Worm (Caenorhabditis elegans) whole organism, late embryonic: ENCODE data around the gene nhr-9.
"Not testable (repeated sequence)": the region's sequence is repeated elsewhere in the genome, so short reads cannot be mapped to it uniquely, and the experiment has no call there.

Experiments
- K02D7.2 ChIP-seq: sonication (generic microtip); optimal IDR thresholded peaks from 2 replicates; lab custom pipeline; 2017; ENCODE audit warnings: mild to moderate bottlenecking, missing genetic modification characterization, missing compliant biosample characterization
- T23F11.4 ChIP-seq: fragments of 200-800 bp; sonication (Bioruptor generic); optimal IDR thresholded peaks from 2 replicates; lab custom pipeline; 2018; ENCODE audit warnings: mild to moderate bottlenecking, missing genetic modification characterization, missing compliant biosample characterization
- ahr-1 ChIP-seq: sonication (generic microtip); optimal IDR thresholded peaks from 2 replicates; lab custom pipeline; 2016; ENCODE audit warnings: missing genetic modification characterization, missing compliant biosample characterization
- ceh-14 ChIP-seq: sonication (generic microtip); optimal IDR thresholded peaks from 2 replicates; lab custom pipeline; 2016; ENCODE audit warnings: missing genotype, missing genetic modification characterization, missing compliant biosample characterization
- ceh-22 ChIP-seq: sonication (generic microtip); optimal IDR thresholded peaks from 2 replicates; lab custom pipeline; 2017; ENCODE audit warnings: missing biosample characterization, missing genetic modification characterization
- ceh-34 ChIP-seq: sonication (generic microtip); optimal IDR thresholded peaks from 2 replicates; lab custom pipeline; 2016; ENCODE audit warnings: mild to moderate bottlenecking, missing genetic modification characterization, missing compliant biosample characterization
- ceh-48 ChIP-seq: sonication (generic microtip); optimal IDR thresholded peaks from 2 replicates; lab custom pipeline; 2016; ENCODE audit warnings: missing genetic modification characterization, inconsistent platforms, missing compliant biosample characterization
- ceh-6 ChIP-seq: fragments of 200-800 bp; sonication (Bioruptor generic); optimal IDR thresholded peaks from 2 replicates; lab custom pipeline; 2018; ENCODE audit warnings: mild to moderate bottlenecking, missing genetic modification characterization, missing compliant biosample characterization
- ceh-9 ChIP-seq: sonication (generic microtip); optimal IDR thresholded peaks from 2 replicates; lab custom pipeline; 2016; ENCODE audit warnings: mild to moderate bottlenecking, missing genetic modification characterization, inconsistent platforms, missing compliant biosample characterization
- elt-2 ChIP-seq: sonication (generic microtip); optimal IDR thresholded peaks from 2 replicates; lab custom pipeline; 2016; ENCODE audit warnings: missing genetic modification reagents, missing genetic modification characterization, missing compliant biosample characterization
- elt-4 ChIP-seq: sonication (generic microtip); optimal IDR thresholded peaks from 2 replicates; lab custom pipeline; 2016; ENCODE audit warnings: missing genetic modification characterization, missing compliant biosample characterization
- ets-4 ChIP-seq: sonication (generic microtip); optimal IDR thresholded peaks from 2 replicates; lab custom pipeline; 2016; ENCODE audit warnings: missing genetic modification characterization, missing compliant biosample characterization
- fax-1 ChIP-seq: sonication (generic microtip); optimal IDR thresholded peaks from 2 replicates; lab custom pipeline; 2016; ENCODE audit warnings: missing genotype, missing genetic modification characterization, missing compliant biosample characterization
- fkh-10 ChIP-seq: fragments of 150-350 bp; optimal IDR thresholded peaks from 2 replicates; lab custom pipeline; 2014; ENCODE audit warnings: missing biosample characterization, missing genetic modification reagents, missing genetic modification characterization
- hlh-13 ChIP-seq: fragments of 200-800 bp; sonication (Bioruptor generic); optimal IDR thresholded peaks from 2 replicates; lab custom pipeline; 2018; ENCODE audit warnings: mild to moderate bottlenecking, missing genetic modification characterization, missing compliant biosample characterization
- hlh-30 ChIP-seq: sonication (generic microtip); optimal IDR thresholded peaks from 2 replicates; lab custom pipeline; 2017; ENCODE audit warnings: antibody characterized with exemption, missing genetic modification characterization, missing compliant biosample characterization; ENCODE audit not compliant: insufficient read depth
- hlh-6 ChIP-seq: sonication (generic microtip); optimal IDR thresholded peaks from 2 replicates; lab custom pipeline; 2016; ENCODE audit warnings: missing genotype, missing genetic modification characterization, missing compliant biosample characterization
- lin-11 ChIP-seq: fragments of 200-800 bp; sonication (Bioruptor generic); optimal IDR thresholded peaks from 2 replicates; lab custom pipeline; 2018; ENCODE audit warnings: mild to moderate bottlenecking, missing genetic modification characterization, missing compliant biosample characterization
- nfya-1 ChIP-seq: sonication (generic microtip); optimal IDR thresholded peaks from 2 replicates; lab custom pipeline; 2017; ENCODE audit warnings: missing genetic modification characterization, mild to moderate bottlenecking, missing compliant biosample characterization, antibody characterized with exemption, moderate library complexity
- pag-3 ChIP-seq: sonication (generic microtip); optimal IDR thresholded peaks from 2 replicates; lab custom pipeline; 2016; ENCODE audit warnings: missing compliant biosample characterization, missing genetic modification characterization, borderline replicate concordance
- pat-9 ChIP-seq: fragments of 200-800 bp; sonication (Bioruptor generic); optimal IDR thresholded peaks from 2 replicates; lab custom pipeline; 2018; ENCODE audit warnings: mild to moderate bottlenecking, missing genetic modification characterization, moderate library complexity, missing compliant biosample characterization
- pha-2 ChIP-seq: sonication (generic microtip); optimal IDR thresholded peaks from 2 replicates; lab custom pipeline; 2017; ENCODE audit warnings: mild to moderate bottlenecking, missing genetic modification characterization, missing compliant biosample characterization
- pqm-1 ChIP-seq: sonication (generic microtip); optimal IDR thresholded peaks from 2 replicates; lab custom pipeline; 2016; ENCODE audit warnings: missing genetic modification characterization, missing compliant biosample characterization
- pros-1 ChIP-seq: fragments of 150-350 bp; optimal IDR thresholded peaks from 2 replicates; lab custom pipeline; 2014; ENCODE audit warnings: missing biosample characterization, missing genetic modification reagents, missing genetic modification characterization
- rnt-1 ChIP-seq: sonication (generic microtip); optimal IDR thresholded peaks from 2 replicates; lab custom pipeline; 2016; ENCODE audit warnings: missing genetic modification characterization, missing compliant biosample characterization
- sdc-2 ChIP-seq: sonication (generic microtip); optimal IDR thresholded peaks from 2 replicates; lab custom pipeline; 2016; ENCODE audit warnings: missing genotype, missing genetic modification characterization, missing compliant biosample characterization
- sox-2 ChIP-seq: fragments of 200-800 bp; sonication (Bioruptor generic); IDR thresholded peaks from 2 replicates; pipeline ENCODE4 v1.3.6; 2022; ENCODE audit warnings: missing genetic modification reagents, missing genetic modification characterization, missing compliant biosample characterization
- syd-9 ChIP-seq: sonication (generic microtip); optimal IDR thresholded peaks from 2 replicates; lab custom pipeline; 2016; ENCODE audit warnings: mild to moderate bottlenecking, missing genetic modification characterization, moderate library complexity, missing compliant biosample characterization
- tbx-2 ChIP-seq: sonication (generic microtip); optimal IDR thresholded peaks from 2 replicates; lab custom pipeline; 2016; ENCODE audit warnings: missing genetic modification characterization, missing compliant biosample characterization
- tbx-7 ChIP-seq: sonication (generic microtip); optimal IDR thresholded peaks from 2 replicates; lab custom pipeline; 2016; ENCODE audit warnings: missing genotype, missing genetic modification characterization, missing compliant biosample characterization
- unc-3 ChIP-seq, 2 experiments: fragments of 200-800 bp in 1 of 2; sonication (Bioruptor generic) in 1 of 2; sonication (generic microtip) in 1 of 2; conservative IDR thresholded peaks in 1 of 2; optimal IDR thresholded peaks in 1 of 2; 2 replicates each; pipeline versions ENCODE4 v1.3.6 to Lab custom; 2016 to 2022; ENCODE audit warnings: missing compliant biosample characterization in 2 of 2, missing genetic modification characterization in 2 of 2, missing genetic modification reagents in 1 of 2
- unc-42 ChIP-seq: sonication (generic microtip); optimal IDR thresholded peaks from 2 replicates; lab custom pipeline; 2016; ENCODE audit warnings: missing genotype, missing genetic modification characterization, missing compliant biosample characterization
- unc-55 ChIP-seq: sonication (generic microtip); optimal IDR thresholded peaks from 2 replicates; lab custom pipeline; 2017; ENCODE audit warnings: missing biosample characterization, missing genetic modification reagents, missing genetic modification characterization
- ztf-16 ChIP-seq: sonication (generic microtip); optimal IDR thresholded peaks from 2 replicates; lab custom pipeline; 2017; ENCODE audit warnings: missing genetic modification characterization, missing compliant biosample characterization

nhr-9 gene

DNA sequence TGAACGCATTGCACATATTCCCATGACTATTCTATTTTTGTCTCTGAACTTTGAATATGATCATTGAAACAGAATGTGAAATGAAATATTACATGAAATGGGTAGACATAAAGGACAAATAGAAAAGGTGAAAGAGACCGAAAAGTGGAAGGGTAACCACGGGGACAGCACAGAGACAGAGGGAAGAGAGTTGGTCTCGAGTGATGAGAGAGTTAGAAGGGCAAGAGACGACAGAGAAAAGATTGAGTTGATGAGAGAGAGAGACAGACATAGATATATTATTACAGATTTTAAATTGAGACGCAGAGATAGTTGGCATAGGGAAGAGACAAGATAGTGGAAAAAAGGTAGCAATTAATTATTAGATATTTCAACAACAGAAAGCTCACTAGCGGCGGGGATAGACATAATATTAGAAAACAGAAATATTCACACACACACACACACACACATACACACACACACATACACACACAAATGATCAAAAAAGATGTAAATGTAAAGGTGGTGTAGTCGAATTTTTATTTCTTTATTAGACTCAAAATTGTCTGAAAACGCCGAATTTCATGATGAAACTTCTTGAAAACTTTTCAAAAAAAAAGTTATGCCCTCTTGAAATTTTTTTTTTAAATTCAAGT, 21.5 kb downstream of the nhr-9 start (continued):
- no peak for TF ChIP-seq lin-11 (tag; lab: Kevin White, UChicago)
- TF ChIP-seq pha-2, result no peak
- TF ChIP-seq ceh-9 (tag; lab: Kevin White, UChicago), result no peak
- TF ChIP-seq elt-2 (tag; lab: Kevin White, UChicago), result no peak
- peak; percentile 81 for TF ChIP-seq hlh-30

DNA sequence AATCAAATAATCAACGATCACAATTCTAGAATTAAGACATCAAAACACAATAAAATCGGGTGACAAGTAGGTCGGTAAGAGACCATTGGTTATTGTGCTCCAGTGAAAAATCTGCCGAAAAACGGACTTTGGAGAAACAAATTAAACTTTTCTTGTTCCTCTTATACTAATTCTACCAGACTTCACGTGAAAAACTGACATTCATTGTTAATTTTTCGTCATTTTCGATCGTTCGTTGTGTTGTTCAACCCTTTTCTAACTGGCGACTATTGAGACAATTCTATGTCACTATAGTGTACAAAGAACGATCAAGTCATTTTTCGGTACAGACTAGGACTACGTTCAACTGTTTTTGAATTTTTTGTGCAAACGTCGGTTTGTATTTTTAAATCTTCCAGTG, 25.2 kb downstream of the nhr-9 start:
- no peak for TF ChIP-seq pag-3 (tag; lab: Kevin White, UChicago)
- TF ChIP-seq ets-4 (tag; lab: Kevin White, UChicago), result no peak
- no peak for TF ChIP-seq fkh-10 (GFP tag; lab: Kevin White, UChicago)
- TF ChIP-seq sdc-2 (tag; lab: Kevin White, UChicago), result no peak
- no peak for TF ChIP-seq pros-1 (tag; lab: Kevin White, UChicago)
- TF ChIP-seq T23F11.4, result no peak

DNA sequence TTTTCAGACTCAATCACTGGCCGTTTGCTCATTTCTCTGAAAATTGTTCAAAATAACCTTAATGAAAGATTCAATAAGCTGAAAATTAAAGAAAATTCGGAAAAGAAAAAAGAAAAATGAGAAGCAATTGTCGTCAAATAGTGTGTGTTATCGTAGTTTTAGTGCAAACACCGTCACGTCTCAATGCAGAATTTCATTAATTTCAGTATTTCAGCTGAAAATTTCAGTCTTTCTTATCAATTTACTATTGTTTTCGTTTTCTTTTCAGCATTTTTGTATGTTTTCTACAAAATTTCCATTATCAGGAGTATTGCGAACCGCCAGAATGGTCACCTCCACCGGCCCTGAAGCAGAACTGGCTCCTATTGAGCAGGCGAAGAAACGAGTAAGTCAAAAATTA, 27.6 kb downstream of the nhr-9 start, which contains the start of the genes B0280.9 and rpia-1:
Gene B0280.9, minus strand, starts transcription at position 36 of the 400 bp plus-strand sequence.
Gene rpia-1, plus strand, starts transcription at position 269 of the 400 bp plus-strand sequence.
- TF ChIP-seq unc-42 (tag; lab: Kevin White, UChicago) (peak; percentile 6), nfya-1 (peak; percentile 2), ztf-16 (no peak), pros-1 (tag; lab: Kevin White, UChicago) (no peak), unc-55 (GFP tag; lab: Kevin White, UChicago) (no peak), elt-2 (tag; lab: Kevin White, UChicago) (peak; percentile 23)

DNA sequence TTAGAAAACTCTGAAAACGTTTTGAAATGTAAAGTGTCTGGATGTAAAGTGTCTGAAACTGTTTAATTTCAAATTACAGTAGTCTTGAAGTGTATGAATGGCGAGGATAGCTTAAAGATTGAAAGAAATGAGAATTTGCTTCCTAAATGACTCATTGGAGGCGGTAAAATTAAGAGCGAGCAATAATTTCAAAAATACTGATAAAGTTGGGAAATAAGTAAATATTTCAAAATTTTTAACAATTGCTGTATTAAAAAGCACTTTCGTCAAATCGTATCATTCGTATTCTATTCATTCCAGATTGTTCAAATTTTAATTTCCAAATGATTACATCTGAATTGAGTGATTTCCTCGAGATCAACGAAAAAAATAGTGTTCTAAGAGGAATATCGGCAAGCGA, 29.1 kb downstream of the nhr-9 start, which contains the start of gene B0280.2:
Gene B0280.2, plus strand, starts transcription at position 301 of the 400 bp plus-strand sequence.
- TF ChIP-seq syd-9 (tag; lab: Kevin White, UChicago), result no peak
- no peak for TF ChIP-seq ceh-6 (GFP tag; lab: Kevin White, UChicago)
- TF ChIP-seq pqm-1, result no peak
- no peak for TF ChIP-seq rnt-1 (tag; lab: Kevin White, UChicago)
- TF ChIP-seq ceh-22, result no peak
- TF ChIP-seq ceh-48 (tag; lab: Kevin White, UChicago), result no peak
- no peak for TF ChIP-seq fkh-10 (GFP tag; lab: Kevin White, UChicago)
- TF ChIP-seq unc-3 (GFP tag; conservative IDR thresholded peaks at IDR 0.05; lab: Robert Waterston, UW), result no peak
- TF ChIP-seq unc-3 (tag; optimal IDR thresholded peaks at IDR 0.05; lab: Kevin White, UChicago), result no peak
- no peak for TF ChIP-seq tbx-7 (tag; lab: Kevin White, UChicago)
- no peak for TF ChIP-seq lin-11 (tag; lab: Kevin White, UChicago)
- TF ChIP-seq hlh-6 (tag; lab: Kevin White, UChicago), result no peak
- no peak for TF ChIP-seq ceh-34
- no peak for TF ChIP-seq unc-55 (GFP tag; lab: Kevin White, UChicago)
- no peak for TF ChIP-seq tbx-2 (tag; lab: Kevin White, UChicago)
- no peak for TF ChIP-seq fax-1 (tag; lab: Kevin White, UChicago)
- TF ChIP-seq pat-9, result no peak
- TF ChIP-seq unc-42 (tag; lab: Kevin White, UChicago), result no peak
- TF ChIP-seq ahr-1 (tag; lab: Kevin White, UChicago), result no peak
- TF ChIP-seq sox-2 (GFP tag; lab: Robert Waterston, UW), result no peak
- no peak for TF ChIP-seq K02D7.2 (tag; lab: Kevin White, UChicago)

DNA sequence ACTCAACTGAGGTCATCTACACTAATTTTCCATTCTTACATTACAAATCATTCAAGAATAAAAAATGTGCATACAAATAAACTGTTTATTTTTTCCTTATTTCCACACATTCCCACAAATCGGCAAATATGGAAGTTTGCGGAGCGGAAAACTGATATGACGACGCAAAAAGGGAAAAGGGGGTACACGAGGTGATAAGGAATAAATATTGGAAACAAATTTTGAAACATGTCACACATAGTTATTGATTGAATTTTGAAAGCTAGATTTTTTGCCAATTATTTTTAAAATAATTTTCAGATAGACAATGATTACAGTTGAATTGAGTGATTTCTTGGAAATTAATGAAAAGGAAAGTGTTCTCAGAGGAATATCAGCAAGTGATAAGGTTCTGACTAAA, 33.3 kb downstream of the nhr-9 start, which contains the start of gene viro-2:
Gene viro-2, plus strand, starts transcription at position 301 of the 400 bp plus-strand sequence.
- not testable (repeated sequence) for TF ChIP-seq hlh-13 (GFP tag; lab: Kevin White, UChicago); elt-4 (tag; lab: Kevin White, UChicago); ceh-14
